Fruit fly (Drosophila melanogaster) whole organism, pupa: ENCODE results near the gene ND-23.

Source experiments
- CG13204 ChIP-seq: fragments of 200-800 bp; sonication (Bioruptor generic); optimal IDR thresholded peaks from 2 replicates; lab custom pipeline; 2018; ENCODE audit warnings: missing biosample characterization, mild to moderate bottlenecking, missing genetic modification characterization, moderate library complexity
- CG17806 ChIP-seq: fragments of 200-800 bp; sonication (Bioruptor generic); optimal IDR thresholded peaks from 2 replicates; lab custom pipeline; 2018; ENCODE audit warnings: missing biosample characterization, mild to moderate bottlenecking, missing genetic modification characterization, moderate library complexity
- CG32121 ChIP-seq: fragments of 200-800 bp; sonication (Bioruptor generic); IDR thresholded peaks from 2 replicates; pipeline ENCODE4 v1.3.6; 2022; ENCODE audit warnings: missing biosample characterization, missing genetic modification characterization
- CG34367 ChIP-seq: fragments of 200-800 bp; sonication (Bioruptor generic); optimal IDR thresholded peaks from 2 replicates; lab custom pipeline; 2018; ENCODE audit warnings: missing biosample characterization, mild to moderate bottlenecking, missing genetic modification characterization
- CG4496 ChIP-seq: fragments of 200-800 bp; sonication (Bioruptor generic); IDR thresholded peaks from 3 replicates; pipeline ENCODE4 v1.3.6; 2022; ENCODE audit warnings: missing biosample characterization, missing genetic modification characterization
- EcR ChIP-seq: fragments of 200-800 bp; sonication (Bioruptor generic); optimal IDR thresholded peaks from 3 replicates; lab custom pipeline; 2019; ENCODE audit warnings: missing biosample characterization, missing genetic modification characterization, mild to moderate bottlenecking, moderate library complexity, missing genetic modification reagents
- Pif1B ChIP-seq: fragments of 200-800 bp; sonication (Bioruptor generic); optimal IDR thresholded peaks from 3 replicates; lab custom pipeline; 2016; ENCODE audit warnings: missing biosample characterization, missing genetic modification characterization
- rn ChIP-seq: fragments of 200-800 bp; sonication (Bioruptor generic); IDR thresholded peaks from 2 replicates; pipeline ENCODE4 v1.3.6; 2022; ENCODE audit warnings: missing biosample characterization, missing genetic modification characterization

DNA sequence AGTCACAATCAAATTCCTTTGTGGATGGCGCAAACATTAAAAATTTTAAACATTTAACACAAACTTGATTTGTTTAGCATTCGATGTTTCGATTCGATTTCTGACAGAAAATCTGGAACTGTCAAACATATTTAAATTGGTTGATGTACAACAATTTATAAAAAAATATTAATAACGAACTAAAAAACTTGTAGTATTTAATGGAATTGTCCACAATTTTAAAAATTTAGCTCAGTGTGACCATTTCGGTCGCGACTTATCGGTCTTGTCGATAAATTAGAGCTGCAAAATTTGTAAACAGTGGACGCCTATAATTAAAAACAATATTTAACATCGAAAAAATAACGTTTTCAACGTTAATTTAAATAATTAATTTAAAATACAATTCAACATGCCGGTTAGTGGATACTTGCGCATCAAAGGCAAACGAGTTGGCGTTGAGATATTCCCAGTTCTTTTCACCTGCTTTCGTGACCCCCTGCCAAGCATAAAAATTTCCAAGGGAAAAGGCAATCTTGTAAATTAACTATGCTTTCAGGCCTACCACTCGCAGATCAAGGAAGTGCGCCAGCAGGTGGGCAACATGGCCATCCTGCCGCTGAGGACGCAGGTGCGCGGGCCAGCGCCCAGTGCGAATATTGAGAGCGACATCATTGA is 2.4 kb downstream of the ND-23 start, which contains the start of the genes CG43317 and Arpc3A:
- TF ChIP-seq CG34367 (tag; lab: Kevin White, UChicago), result no peak
- TF ChIP-seq rn, result no peak
- no peak for TF ChIP-seq EcR (GFP tag; lab: Kevin White, UChicago)
- no peak for TF ChIP-seq Pif1B (GFP tag; lab: Kevin White, UChicago)
- TF ChIP-seq CG17806, result no peak
- no peak for TF ChIP-seq CG13204
- no peak for TF ChIP-seq CG32121 (GFP tag; lab: Robert Waterston, UW)
- no peak for TF ChIP-seq CG4496 (GFP tag; lab: Robert Waterston, UW)
